Worm (Caenorhabditis elegans): ENCODE data around the gene snfc-5.

DNA sequence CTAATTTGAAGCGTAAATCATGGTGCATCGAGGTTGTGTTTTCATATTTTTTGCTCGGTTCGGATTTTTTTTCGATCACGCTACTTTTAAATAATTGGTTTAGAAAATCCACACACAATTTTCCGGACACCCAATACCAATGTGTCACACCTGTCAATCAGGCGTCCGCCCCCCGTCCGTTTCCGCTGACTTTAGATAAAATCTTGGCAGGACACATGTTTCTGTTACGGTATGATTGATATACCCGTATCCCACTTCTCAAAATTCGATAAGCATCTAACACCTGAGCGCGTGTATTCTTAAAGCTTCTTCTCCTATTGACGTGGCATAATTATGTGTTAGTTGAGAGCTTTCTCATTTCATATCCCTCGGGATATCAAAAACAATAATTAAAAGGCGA is 43.4 kb downstream of the snfc-5 start:
- TF ChIP-seq fkh-4 (tag; optimal IDR thresholded peaks at IDR 0.05; ENCODE audit: borderline replicate concordance): no peak
- TF ChIP-seq ztf-11 (tag; optimal IDR thresholded peaks at IDR 0.05): no peak
- TF ChIP-seq C34B4.2 (tag; optimal IDR thresholded peaks at IDR 0.05): no peak
- no peak for TF ChIP-seq unc-130 (tag; optimal IDR thresholded peaks at IDR 0.05)
- no peak for TF ChIP-seq snpc-4 (tag; optimal IDR thresholded peaks at IDR 0.05)

All from whole organism, L1 larva.